Worm (Caenorhabditis elegans) whole organism, young adult: Measurements from ENCODE around the gene nprl-3.

Experiments used
- hrde-1 ChIP-seq: sonication (generic microtip); optimal IDR thresholded peaks from 2 replicates; lab custom pipeline; 2016; ENCODE audit warnings: missing genetic modification characterization, mild to moderate bottlenecking, missing compliant biosample characterization, moderate library complexity, missing genotype, missing genetic modification reagents, borderline replicate concordance
- lin-54 ChIP-seq: fragments of 200-800 bp; sonication (Bioruptor generic); optimal IDR thresholded peaks from 2 replicates; lab custom pipeline; 2018; ENCODE audit warnings: mild to moderate bottlenecking, missing genetic modification characterization, missing compliant biosample characterization
- nhr-27 ChIP-seq: fragments of 200-800 bp; sonication (Bioruptor generic); optimal IDR thresholded peaks from 2 replicates; lab custom pipeline; 2018; ENCODE audit warnings: mild to moderate bottlenecking, missing genetic modification characterization, moderate library complexity, missing compliant biosample characterization
- unc-62 ChIP-seq: fragments of 150-350 bp; optimal IDR thresholded peaks from 2 replicates; lab custom pipeline; 2014; ENCODE audit warnings: missing biosample characterization, missing genetic modification reagents, missing genetic modification characterization
- zim-3 ChIP-seq: sonication (generic microtip); optimal IDR thresholded peaks from 2 replicates; lab custom pipeline; 2017; ENCODE audit warnings: mild to moderate bottlenecking, missing genetic modification characterization, moderate library complexity, missing compliant biosample characterization
- ztf-18 ChIP-seq: sonication (generic microtip); optimal IDR thresholded peaks from 2 replicates; lab custom pipeline; 2016; ENCODE audit warnings: missing genotype, mild to moderate bottlenecking, missing genetic modification characterization, missing compliant biosample characterization
- ztf-6 ChIP-seq: fragments of 200-800 bp; sonication (Bioruptor generic); IDR thresholded peaks from 2 replicates; pipeline ENCODE4 v1.3.6; 2022; ENCODE audit warnings: missing genetic modification reagents, missing genetic modification characterization, missing compliant biosample characterization

- TF ChIP-seq hrde-1 (tag; lab: Kevin White, UChicago) (no peak), ztf-6 (GFP tag; lab: Robert Waterston, UW) (no peak), unc-62 (no peak), lin-54 (GFP tag; lab: Kevin White, UChicago) (no peak), nhr-27 (tag; lab: Kevin White, UChicago) (no peak), ztf-18 (tag; lab: Kevin White, UChicago) (no peak), zim-3 (tag; lab: Kevin White, UChicago) (no peak)
Observed at ce11 chrIV:8332526-8332925, 35.2 kb downstream of the nprl-3 start, which contains the start of gene lys-10.
